Worm (Caenorhabditis elegans): ENCODE results near the gene F14H3.14.
"Not testable (repeated sequence)": the region's sequence is repeated elsewhere in the genome, so short reads cannot be mapped to it uniquely, and the experiment has no call there.

The F14H3.14 gene

DNA sequence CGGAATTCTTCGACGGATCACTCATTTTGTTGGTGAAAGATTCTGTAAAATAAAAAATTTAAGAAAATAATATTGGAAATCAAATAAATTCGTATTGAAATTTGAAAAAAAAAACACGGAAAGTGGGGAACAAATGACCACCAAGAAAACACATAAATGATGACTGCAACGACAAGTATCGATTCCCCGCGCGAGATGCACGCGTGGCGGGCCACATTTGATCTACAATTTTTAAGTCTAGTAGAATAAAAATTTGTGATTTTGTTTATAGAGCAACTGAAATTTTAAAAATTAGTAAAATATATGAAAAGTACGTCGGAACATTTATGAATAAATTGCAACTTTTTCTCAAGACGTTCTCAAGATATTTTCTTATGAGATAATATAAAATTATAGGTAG is 7.7 kb downstream of the F14H3.14 start, which contains the start of gene F14H3.4:
Gene F14H3.4 (minus strand): TSS at position 42 of the 400 bp plus-strand sequence.
- no peak for TF ChIP-seq unc-62 (GFP tag; optimal IDR thresholded peaks at IDR 0.05)

DNA sequence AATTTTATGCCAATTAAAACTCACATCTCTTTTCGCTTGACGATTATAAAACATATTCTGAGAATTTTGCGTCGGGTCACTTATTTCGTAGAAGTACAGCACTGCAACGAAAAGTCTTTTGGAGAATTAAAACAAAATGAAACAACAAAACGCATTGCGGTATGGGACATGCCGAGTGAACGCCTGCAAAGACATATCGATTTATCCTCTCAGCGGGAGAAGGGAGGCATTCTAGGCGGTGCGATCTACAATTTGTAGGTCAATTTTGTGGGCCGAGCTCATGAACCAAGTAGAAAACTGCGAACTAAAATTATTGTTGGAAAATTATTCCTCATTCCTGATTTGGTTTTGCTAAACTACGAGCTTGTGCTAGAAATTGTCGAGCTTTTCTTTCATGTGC is 9.3 kb downstream of the F14H3.14 start, which contains the start of gene F14H3.3:
Gene F14H3.3 (minus strand): TSS at position 101 of the 400 bp plus-strand sequence.
- TF ChIP-seq unc-62 (GFP tag; optimal IDR thresholded peaks at IDR 0.05), result no peak

DNA sequence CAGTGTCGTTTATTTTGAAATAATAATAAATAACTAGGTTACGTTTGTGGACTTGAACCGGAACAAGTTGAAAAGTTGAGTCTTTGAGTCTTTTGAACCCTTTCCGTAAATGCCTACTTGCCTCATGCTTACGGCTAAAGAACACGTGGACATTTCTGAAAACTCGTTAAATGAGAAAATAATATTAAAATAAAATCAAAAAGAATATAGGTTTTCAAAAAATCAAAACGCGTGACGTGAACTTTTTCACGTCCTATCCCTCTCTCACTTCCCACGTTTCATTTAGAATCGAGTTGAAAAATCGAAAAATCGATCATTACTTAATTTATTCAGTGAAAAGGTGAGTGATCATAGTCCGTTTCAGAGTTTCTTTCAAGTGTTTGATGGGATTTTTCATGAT is 13.5 kb downstream of the F14H3.14 start, which contains the start of gene best-12:
Gene best-12 (plus strand): TSS at position 301 of the 400 bp plus-strand sequence.
- no peak for TF ChIP-seq unc-62 (GFP tag; optimal IDR thresholded peaks at IDR 0.05)

DNA sequence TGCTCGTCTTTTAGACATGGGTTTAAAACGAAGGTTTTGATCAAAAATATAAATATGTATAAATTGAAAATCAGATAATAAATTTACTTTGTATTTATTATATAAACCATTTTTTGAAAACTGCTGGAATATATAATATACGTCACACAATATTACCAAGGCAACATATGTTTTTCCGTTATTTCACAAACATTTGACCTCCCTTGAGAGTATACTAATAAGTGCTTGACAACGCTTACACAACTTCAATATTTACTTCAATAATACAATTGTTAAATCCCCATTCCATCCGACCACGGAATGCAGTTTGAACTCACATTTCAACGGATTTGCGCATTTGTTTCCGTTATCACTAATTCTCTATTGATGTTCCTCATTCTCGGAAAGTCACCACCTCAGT is 15.2 kb downstream of the F14H3.14 start, which contains the start of gene str-198:
Gene str-198 (plus strand): TSS at position 301 of the 400 bp plus-strand sequence.
- no peak for TF ChIP-seq unc-62 (GFP tag; optimal IDR thresholded peaks at IDR 0.05)

DNA sequence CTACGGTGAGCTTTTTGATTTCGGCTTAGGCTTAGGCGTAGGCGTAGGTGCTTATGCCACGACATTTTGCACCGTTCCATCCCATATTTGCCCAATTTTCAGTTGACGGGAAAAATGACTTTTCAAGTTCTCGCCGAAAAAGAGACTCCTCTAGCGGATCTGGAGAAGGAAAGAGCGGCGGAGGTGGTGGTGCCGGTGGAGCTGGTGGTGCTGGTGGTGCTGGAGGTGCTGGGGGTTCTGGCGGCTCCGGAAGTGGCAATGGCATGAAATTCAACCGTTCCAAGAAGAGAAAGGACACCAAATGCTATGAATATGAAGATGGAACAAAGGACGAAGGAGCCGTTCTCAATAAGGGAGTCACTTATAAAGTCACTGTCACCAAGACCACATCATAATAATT is 15.6 kb downstream of the F14H3.14 start:
- TF ChIP-seq unc-62 (GFP tag; optimal IDR thresholded peaks at IDR 0.05), result no peak

DNA sequence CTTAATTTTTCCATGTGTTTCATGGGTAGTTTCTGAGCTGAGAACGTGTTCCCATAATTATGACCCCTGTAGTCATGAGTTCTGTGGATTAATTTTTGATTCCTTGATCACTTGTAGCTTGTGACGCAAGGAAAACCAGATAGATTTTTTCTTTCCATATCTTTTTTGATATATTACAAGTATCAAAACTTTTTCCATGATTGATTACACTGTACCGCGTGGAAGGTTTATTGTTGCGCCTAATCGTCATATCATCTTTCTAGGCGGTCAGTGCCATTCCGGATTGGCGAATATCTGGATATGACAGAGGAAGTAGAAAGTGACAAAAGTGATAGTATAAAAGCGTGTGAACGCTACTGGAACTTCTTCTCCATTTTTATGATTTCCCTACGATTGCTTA is 16.1 kb downstream of the F14H3.14 start, which contains the start of gene ZK285.2:
Gene ZK285.2 (plus strand): TSS at position 301 of the 400 bp plus-strand sequence.
- TF ChIP-seq unc-62 (GFP tag; optimal IDR thresholded peaks at IDR 0.05), result no peak

DNA sequence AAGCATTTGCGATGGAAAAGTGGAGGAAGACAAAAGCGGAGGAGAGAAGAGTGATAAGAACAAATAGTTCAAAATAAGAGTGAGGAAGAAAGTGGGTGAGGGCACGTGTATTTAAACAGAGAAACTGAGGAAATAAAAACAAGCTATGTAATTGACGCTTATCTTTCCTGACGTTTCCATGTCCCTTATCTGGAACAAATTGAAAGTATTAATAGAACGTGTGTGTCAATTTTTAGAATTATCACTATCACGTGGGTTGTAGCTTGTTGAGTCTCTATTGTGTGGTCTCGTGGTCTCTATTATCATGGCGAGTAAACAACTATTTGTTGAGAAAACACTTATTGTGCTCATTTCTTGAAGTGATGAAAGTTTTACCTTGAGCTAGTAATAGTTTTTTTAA is 16.9 kb downstream of the F14H3.14 start, which contains the start of gene T10C6.15:
Gene T10C6.15 (minus strand): TSS at position 104 of the 400 bp plus-strand sequence.
- no peak for TF ChIP-seq unc-62 (GFP tag; optimal IDR thresholded peaks at IDR 0.05)

DNA sequence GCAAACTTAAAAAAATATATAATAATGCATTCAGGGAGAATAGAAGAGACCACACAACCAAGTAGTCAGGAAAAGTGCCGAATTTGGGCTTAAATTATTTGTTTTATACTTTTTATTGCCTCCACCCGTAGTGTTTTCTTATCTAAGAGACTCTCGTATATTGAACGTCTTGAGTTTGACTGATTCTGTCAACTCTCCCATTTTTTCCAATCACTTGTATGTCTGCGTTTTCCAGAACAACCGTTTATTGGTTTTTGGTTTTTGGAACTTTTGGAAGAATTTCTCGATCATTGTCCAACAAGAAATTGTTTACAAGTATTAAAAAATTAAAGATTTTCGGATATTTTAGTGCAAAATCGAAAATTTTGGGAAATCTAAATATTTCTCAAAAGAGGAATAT is 19.0 kb downstream of the F14H3.14 start:
- no peak for TF ChIP-seq unc-62 (GFP tag; optimal IDR thresholded peaks at IDR 0.05)

DNA sequence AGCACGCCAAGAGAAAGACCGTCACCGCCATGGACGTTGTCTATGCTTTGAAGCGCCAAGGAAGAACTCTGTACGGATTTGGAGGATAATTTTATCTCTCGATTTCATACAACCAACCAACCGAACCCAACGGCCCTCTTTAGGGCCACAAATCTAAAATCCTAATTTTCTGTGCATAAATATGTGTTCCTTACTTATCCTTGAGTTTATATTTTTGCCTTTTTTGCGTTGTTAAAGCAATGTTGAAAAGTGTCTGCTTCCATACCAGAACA is 20.0 kb downstream of the F14H3.14 start:
- TF ChIP-seq unc-62 (GFP tag; optimal IDR thresholded peaks at IDR 0.05), result no peak

DNA sequence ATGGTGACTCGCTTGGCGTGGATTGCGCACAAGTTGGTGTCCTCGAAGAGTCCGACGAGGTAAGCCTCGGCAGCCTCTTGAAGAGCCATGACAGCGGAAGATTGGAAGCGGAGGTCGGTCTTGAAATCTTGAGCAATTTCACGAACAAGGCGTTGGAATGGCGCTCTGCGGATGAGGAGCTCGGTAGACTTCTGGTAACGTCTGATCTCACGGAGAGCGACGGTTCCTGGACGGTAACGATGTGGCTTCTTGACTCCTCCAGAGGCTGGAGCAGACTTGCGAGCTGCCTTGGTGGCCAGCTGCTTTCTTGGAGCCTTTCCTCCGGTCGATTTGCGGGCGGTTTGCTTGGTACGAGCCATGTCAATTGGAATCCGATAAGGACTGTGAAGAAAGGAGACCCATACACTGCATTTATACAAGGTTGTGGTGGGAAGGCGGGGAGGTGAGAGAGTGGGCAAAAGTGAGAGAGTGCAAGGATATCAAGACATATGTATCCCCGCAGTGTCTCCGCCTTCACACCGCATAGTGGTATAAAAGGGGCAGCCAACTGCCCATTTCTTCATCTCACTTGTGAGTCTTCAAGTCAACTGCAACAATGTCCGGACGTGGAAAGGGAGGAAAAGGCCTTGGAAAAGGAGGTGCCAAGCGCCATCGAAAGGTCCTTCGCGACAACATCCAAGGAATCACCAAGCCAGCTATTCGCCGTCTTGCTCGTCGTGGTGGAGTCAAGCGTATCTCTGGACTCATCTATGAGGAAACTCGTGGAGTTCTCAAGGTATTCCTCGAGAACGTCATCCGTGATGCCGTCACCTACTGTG is 20.6 kb downstream of the F14H3.14 start, which contains the start of the genes his-2 and his-1:
Gene his-2 (minus strand): TSS at position 359 of the 818 bp plus-strand sequence.
Gene his-1 (plus strand): TSS at position 596 of the 818 bp plus-strand sequence.
- TF ChIP-seq unc-62 (GFP tag; optimal IDR thresholded peaks at IDR 0.05), result not testable (repeated sequence)

DNA sequence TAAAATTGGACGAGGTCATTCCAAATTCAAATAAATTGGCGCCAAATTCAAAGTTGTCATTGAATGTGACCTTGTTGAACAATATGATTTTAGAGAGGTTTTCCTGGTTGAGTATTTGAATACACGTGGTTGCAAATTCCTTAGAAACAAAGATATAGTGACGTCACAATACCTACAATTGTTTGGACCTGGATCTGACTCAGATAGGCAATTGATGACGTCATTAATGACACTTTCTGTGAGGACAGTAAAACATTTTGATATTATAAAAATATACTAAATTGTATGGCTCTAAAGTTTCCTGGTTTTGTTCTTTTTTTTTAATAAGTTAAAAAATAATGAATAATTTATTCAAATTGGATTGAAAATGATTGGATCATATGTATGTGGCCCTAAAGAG is 21.3 kb downstream of the F14H3.14 start:
- TF ChIP-seq unc-62 (GFP tag; optimal IDR thresholded peaks at IDR 0.05), result no peak

DNA sequence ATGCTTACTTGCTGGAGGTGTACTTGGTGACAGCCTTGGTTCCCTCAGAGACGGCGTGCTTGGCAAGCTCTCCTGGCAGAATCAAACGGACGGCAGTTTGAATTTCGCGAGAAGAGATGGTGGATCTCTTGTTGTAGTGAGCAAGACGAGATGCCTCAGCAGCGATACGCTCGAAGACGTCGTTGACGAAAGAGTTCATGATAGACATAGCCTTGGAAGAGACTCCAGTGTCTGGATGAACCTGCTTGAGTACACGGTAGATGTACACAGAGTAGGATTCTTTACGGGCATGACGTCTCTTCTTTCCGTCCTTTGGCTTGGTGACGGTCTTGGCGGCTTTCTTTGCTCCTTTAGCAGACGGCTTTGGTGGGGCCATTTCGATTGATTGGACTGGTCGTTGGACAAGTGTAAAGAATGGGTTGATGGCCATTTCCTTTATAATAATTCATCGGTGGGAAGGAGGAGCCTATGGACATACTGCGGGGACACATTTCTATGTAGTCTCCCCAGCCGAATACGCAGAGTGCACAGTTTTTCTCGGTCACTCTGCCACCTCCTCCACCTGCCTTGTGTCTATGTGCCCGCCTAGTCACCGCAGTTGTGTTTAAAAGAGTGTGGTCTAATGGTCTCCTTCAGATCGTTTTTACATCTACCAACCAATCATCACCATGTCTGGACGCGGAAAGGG is 22.4 kb downstream of the F14H3.14 start, which contains the start of the genes his-4 and his-3:
Gene his-4 (minus strand): TSS at position 376 of the 688 bp plus-strand sequence.
Gene his-3 (plus strand): TSS at position 669 of the 688 bp plus-strand sequence.
- TF ChIP-seq unc-62 (GFP tag; optimal IDR thresholded peaks at IDR 0.05), result not testable (repeated sequence)

DNA sequence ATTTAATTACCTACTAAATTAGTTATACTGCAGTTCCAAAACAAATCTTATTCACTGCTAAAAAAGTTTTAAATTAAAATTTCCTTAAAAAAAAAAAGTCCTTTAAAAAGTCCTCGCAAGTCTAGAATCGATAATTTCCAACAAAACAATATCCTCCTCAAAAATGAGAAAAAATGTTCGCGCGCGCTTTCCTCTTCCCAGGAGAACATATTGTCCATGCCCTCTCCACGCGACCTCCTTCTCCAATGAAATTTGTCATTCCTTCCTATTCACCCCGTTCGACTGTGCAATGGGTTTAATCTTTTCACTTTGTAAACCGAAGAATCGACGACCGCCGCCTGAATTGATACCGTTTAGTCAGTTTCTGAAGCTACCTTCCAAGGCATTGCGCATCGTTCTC is 26.5 kb downstream of the F14H3.14 start, which contains the start of gene T10C6.10:
Gene T10C6.10 (plus strand): TSS at position 248 of the 400 bp plus-strand sequence.
- no peak for TF ChIP-seq unc-62 (GFP tag; optimal IDR thresholded peaks at IDR 0.05)

DNA sequence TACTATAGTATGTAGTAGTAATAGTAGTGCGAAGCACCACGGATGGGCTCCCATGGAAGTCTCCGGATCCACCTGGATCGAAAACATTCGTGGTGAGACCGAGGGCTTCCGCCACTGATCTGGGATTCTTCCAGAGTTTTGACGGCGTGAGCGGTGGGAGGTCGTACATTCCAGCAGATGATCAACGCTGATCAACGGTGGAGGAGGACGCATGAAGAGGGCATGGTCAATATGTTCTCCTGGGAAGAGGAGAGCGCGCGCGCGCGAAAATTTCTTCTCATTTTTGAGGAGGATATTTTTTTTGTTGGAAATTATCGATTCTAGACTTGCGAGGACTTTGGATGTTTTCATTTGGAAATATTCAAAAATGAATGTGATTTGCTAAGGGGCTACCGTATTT is 29.2 kb downstream of the F14H3.14 start:
- TF ChIP-seq unc-62 (GFP tag; optimal IDR thresholded peaks at IDR 0.05), result no peak

DNA sequence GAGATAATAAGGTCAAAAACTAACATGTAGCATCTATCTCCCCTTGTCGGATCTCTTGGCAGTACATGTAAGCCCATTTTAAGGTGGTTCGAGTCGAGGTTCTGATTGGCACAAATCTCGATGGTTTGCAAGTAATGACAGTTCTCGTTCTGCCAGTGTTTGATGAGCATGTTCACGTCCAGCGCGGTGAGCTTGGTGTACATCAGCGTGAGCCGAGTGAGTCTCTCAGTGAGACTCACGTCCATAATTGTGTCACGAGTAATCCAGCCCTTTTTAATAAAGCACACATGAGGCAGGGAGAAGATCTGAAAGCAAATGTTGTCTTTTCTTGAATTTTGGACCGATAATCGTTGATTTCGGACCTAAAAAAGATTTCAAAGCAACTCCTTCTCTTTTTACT is 29.9 kb downstream of the F14H3.14 start, which contains the start of gene T10C6.16:
Gene T10C6.16 (minus strand): TSS at position 245 of the 400 bp plus-strand sequence.
- no peak for TF ChIP-seq unc-62 (GFP tag; optimal IDR thresholded peaks at IDR 0.05)

DNA sequence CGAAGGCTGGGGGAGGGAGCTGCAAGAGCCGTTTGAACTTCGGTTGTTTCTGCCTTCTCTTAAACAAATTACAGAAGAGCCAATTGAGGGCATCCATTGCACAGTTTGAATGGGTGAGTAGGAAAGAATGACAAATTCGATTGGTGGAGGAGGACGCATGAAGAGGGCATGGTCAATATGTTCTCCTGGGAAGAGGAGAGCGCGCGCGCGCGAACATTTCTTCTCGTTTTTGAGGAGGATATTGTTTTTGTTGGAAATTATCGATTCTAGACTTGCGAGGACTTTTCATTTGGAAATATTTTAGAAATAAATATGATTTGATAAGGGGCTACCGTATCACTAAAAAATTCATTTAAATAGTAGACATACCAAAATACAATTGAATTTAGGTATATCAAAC is 31.1 kb downstream of the F14H3.14 start, which contains the start of gene T10C6.7:
Gene T10C6.7 (minus strand): TSS at position 143 of the 400 bp plus-strand sequence.
- TF ChIP-seq unc-62 (GFP tag; optimal IDR thresholded peaks at IDR 0.05), result no peak
